Worm (Caenorhabditis elegans): ENCODE results near the gene cox-11.

DNA sequence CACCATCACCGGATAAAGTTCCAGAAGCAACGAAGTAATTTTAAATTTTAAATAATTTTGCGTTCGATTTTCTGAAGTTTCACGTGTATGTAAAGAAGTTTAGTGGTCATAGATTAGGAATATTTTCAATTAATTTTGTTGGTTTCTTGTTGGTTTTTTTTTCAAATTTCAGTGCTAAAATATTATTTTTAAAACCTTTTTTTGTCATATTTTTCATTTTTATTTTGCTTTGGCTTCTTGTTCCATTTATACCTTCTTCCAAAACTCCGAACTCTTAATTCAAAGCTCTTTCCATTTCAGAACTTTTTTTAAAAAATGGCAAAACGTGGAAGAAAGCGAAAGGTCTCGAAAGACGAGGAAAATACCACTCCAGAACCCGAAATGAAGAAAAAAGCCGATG is 2.8 kb downstream of the cox-11 start, which contains the start of gene JC8.7:
- no peak for TF ChIP-seq snpc-4 (tag; optimal IDR thresholded peaks at IDR 0.05)
- TF ChIP-seq attf-4 (tag; optimal IDR thresholded peaks at IDR 0.05): no peak
- TF ChIP-seq Y105C5A.15 (GFP tag; IDR thresholded peaks at IDR 0.05): no peak
- TF ChIP-seq unc-62 (GFP tag; optimal IDR thresholded peaks at IDR 0.05 in 1 of 2): no peak
- no peak for TF ChIP-seq unc-62 (tag; optimal IDR thresholded peaks at IDR 0.05)
- no peak for TF ChIP-seq nhr-48 (tag; optimal IDR thresholded peaks at IDR 0.05)
- TF ChIP-seq jun-1 (tag; optimal IDR thresholded peaks at IDR 0.05): no peak
- TF ChIP-seq daf-12 (tag; optimal IDR thresholded peaks at IDR 0.05): no peak
- TF ChIP-seq zip-11 (GFP tag; IDR thresholded peaks at IDR 0.05): no peak
- TF ChIP-seq nhr-10 (tag; optimal IDR thresholded peaks at IDR 0.05): no peak
- TF ChIP-seq aha-1 (tag): peak; percentile 45
- TF ChIP-seq pha-4 (GFP tag; IDR thresholded peaks at IDR 0.05): no peak
- no peak for TF ChIP-seq pha-4 (tag; optimal IDR thresholded peaks at IDR 0.05)
- no peak for TF ChIP-seq mdl-1 (tag; optimal IDR thresholded peaks at IDR 0.05)
